Worm (Caenorhabditis elegans) whole organism, L2 larva: ENCODE data around the gene rnf-121.

Experiments used
- R02D3.7 ChIP-seq: fragments of 150-350 bp; optimal IDR thresholded peaks from 2 replicates; lab custom pipeline; 2014; ENCODE audit warnings: missing biosample characterization, missing genetic modification characterization
- unc-55 ChIP-seq: fragments of 150-350 bp; sonication (generic microtip); optimal IDR thresholded peaks from 3 replicates; lab custom pipeline; 2014; ENCODE audit warnings: missing biosample characterization, missing genetic modification reagents, missing genetic modification characterization

ce11 chrIII:4160937-4161336, 9.8 kb downstream of the rnf-121 start, which contains the start of gene C01G12.16:
- TF ChIP-seq R02D3.7 (no peak), unc-55 (GFP tag; lab: Kevin White, UChicago) (no peak)
